Fruit fly (Drosophila melanogaster): ENCODE results near the gene CG31248.
A peak's percentile ranks its signal among the peaks of the same experiment; 100 is the strongest.

The CG31248 gene

DNA sequence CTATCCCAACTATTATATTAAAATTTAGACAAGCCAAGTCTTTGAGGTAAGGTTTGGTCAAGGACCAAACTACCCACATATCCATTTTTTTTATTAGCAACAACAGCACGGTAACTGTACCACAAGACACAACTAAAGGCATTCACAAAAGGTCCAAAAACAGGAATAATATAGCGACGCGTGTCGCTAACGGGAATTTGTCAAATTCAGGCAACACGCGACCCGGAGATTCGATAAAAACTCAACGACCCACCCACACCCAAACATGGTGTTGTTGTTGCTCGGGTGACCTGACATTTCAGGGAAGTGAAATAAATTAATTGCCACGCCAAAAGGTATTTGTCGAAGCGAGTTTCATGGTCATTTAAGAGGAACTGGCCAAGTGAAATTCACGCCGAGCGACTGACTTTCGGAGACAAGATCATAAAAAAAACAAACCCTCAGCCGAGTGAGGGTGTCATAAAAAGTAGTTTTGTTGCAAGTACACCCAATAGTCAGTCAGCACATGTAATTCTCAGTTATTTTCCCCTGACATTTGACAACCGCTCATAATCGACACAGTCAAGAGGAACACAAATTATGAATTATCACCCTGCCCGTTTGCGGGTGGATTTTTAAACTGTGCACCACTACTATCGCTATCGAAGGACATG, 17.8 kb upstream of the CG31248 start (continued):
- TF ChIP-seq CG14860 (GFP tag; IDR thresholded peaks at IDR 0.05; ENCODE audit: partially characterized antibody), result no peak
- no peak for TF ChIP-seq Myb (GFP tag; optimal IDR thresholded peaks at IDR 0.05)
- TF ChIP-seq CG4360 (GFP tag; IDR thresholded peaks at IDR 0.05), result peak; percentile 63
- no peak for TF ChIP-seq PHDP (tag; optimal IDR thresholded peaks at IDR 0.05)
- no peak for TF ChIP-seq Xbp1 (GFP tag; optimal IDR thresholded peaks at IDR 0.05)
- TF ChIP-seq CG10565 (GFP tag; optimal IDR thresholded peaks at IDR 0.05), result no peak
- no peak for TF ChIP-seq CG9727 (GFP tag; optimal IDR thresholded peaks at IDR 0.05)
- no peak for TF ChIP-seq CG6813 (GFP tag; optimal IDR thresholded peaks at IDR 0.05)
- TF ChIP-seq bab2 (GFP tag; optimal IDR thresholded peaks at IDR 0.05), result no peak
- TF ChIP-seq fd64A (GFP tag; optimal IDR thresholded peaks at IDR 0.05), result no peak
- no peak for TF ChIP-seq ftz-f1 (GFP tag; optimal IDR thresholded peaks at IDR 0.05)
- no peak for TF ChIP-seq CG13624 (GFP tag; optimal IDR thresholded peaks at IDR 0.05)
- no peak for TF ChIP-seq ase (GFP tag; IDR thresholded peaks at IDR 0.05)
- TF ChIP-seq sens (GFP tag), result peak; percentile 30
- no peak for TF ChIP-seq emc (GFP tag; optimal IDR thresholded peaks at IDR 0.05)
- TF ChIP-seq Dp (GFP tag; optimal IDR thresholded peaks at IDR 0.05), result no peak
- no peak for TF ChIP-seq CG12659 (GFP tag; optimal IDR thresholded peaks at IDR 0.05)
- peak; percentile 96 for TF ChIP-seq cad (GFP tag; optimal IDR thresholded peaks at IDR 0.05)
- TF ChIP-seq CG12071 (GFP tag; optimal IDR thresholded peaks at IDR 0.05), result no peak
- TF ChIP-seq sisA (GFP tag; IDR thresholded peaks at IDR 0.05), result no peak
- TF ChIP-seq CG6254 (GFP tag; optimal IDR thresholded peaks at IDR 0.05), result peak; percentile 27
- no peak for TF ChIP-seq Trl (optimal IDR thresholded peaks at IDR 0.05)
- no peak for TF ChIP-seq Trl (GFP tag; optimal IDR thresholded peaks at IDR 0.05)
- no peak for TF ChIP-seq Usf (GFP tag; optimal IDR thresholded peaks at IDR 0.05)
- no peak for TF ChIP-seq bsh (GFP tag; optimal IDR thresholded peaks at IDR 0.05)
- TF ChIP-seq Nf-YC (tag; optimal IDR thresholded peaks at IDR 0.05), result no peak
- no peak for TF ChIP-seq MBD-R2 (GFP tag; IDR thresholded peaks at IDR 0.05)
- TF ChIP-seq Ravus (GFP tag; IDR thresholded peaks at IDR 0.05), result no peak
- no peak for TF ChIP-seq CG11093 (GFP tag; IDR thresholded peaks at IDR 0.05)
- no peak for TF ChIP-seq pb (GFP tag; optimal IDR thresholded peaks at IDR 0.05)
- peak; percentile 72 for TF ChIP-seq Hey (tag; optimal IDR thresholded peaks at IDR 0.05)
- TF ChIP-seq pros (GFP tag; optimal IDR thresholded peaks at IDR 0.05), result peak; percentile 44
- no peak for TF ChIP-seq Vsx1 (GFP tag; optimal IDR thresholded peaks at IDR 0.05)
- no peak for TF ChIP-seq br (optimal IDR thresholded peaks at IDR 0.05)
- TF ChIP-seq trh (GFP tag; optimal IDR thresholded peaks at IDR 0.05), result no peak

DNA sequence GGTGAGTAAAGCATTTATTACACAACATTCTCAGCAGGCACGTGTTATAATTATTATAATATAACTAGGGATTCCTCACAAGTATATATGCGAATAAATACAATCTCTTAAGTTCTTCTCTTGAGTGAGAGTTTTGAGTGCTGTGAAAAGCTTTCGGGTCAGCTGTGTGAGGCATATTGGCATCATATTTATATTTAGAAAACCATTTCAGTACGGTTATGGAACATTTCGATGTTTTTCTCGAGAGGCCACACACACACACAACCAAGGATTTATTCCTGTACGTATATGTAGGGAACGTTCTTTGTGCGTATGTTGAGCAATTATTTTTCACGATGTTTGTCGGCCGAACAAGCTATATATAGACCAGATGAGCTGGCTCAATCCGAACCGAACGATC, 16.1 kb upstream of the CG31248 start:
- TF ChIP-seq CG8765 (GFP tag; IDR thresholded peaks at IDR 0.05) (no peak), hkb (optimal IDR thresholded peaks at IDR 0.05) (no peak), hkb (GFP tag; IDR thresholded peaks at IDR 0.05) (no peak), CG9727 (GFP tag; optimal IDR thresholded peaks at IDR 0.05) (no peak), tna (GFP tag; IDR thresholded peaks at IDR 0.05; ENCODE audit: partially characterized antibody) (no peak), cwo (GFP tag; optimal IDR thresholded peaks at IDR 0.05) (peak; percentile 5), E2f1 (GFP tag; IDR thresholded peaks at IDR 0.05) (no peak), CG7745 (tag; optimal IDR thresholded peaks at IDR 0.05) (no peak), D (optimal IDR thresholded peaks at IDR 0.05) (no peak), D (GFP tag; optimal IDR thresholded peaks at IDR 0.05) (no peak), Sry-δ (GFP tag; optimal IDR thresholded peaks at IDR 0.05) (no peak), Pdp1 (GFP tag; optimal IDR thresholded peaks at IDR 0.05) (peak in 1 of 2 experiments; percentile 75), sens-2 (GFP tag; IDR thresholded peaks at IDR 0.05) (no peak), lbe (GFP tag; optimal IDR thresholded peaks at IDR 0.05) (no peak), CoRest (tag; optimal IDR thresholded peaks at IDR 0.05) (no peak), Hand (GFP tag; optimal IDR thresholded peaks at IDR 0.05) (no peak), esg (GFP tag; conservative IDR thresholded peaks at IDR 0.05) (no peak), CG1832 (GFP tag; optimal IDR thresholded peaks at IDR 0.05) (no peak), Bgb (GFP tag; IDR thresholded peaks at IDR 0.05; ENCODE audit: partially characterized antibody) (no peak), CG6683 (GFP tag; optimal IDR thresholded peaks at IDR 0.05) (no peak)

Measured in whole organism, embryonic.